Fruit fly (Drosophila melanogaster) Kc167 (cell line): Measurements from ENCODE around the gene wdn.
"Not testable (repeated sequence)": the region's sequence is repeated elsewhere in the genome, so short reads cannot be mapped to it uniquely, and the experiment has no call there.

Experiments used
- Myc ChIP-seq: fragments of >200 bp; optimal IDR thresholded peaks from 2 replicates; lab custom pipeline; 2017; ENCODE audit warnings: missing external identifiers
- Sin3A ChIP-seq: fragments of >200 bp; optimal IDR thresholded peaks from 2 replicates; lab custom pipeline; 2018; ENCODE audit warnings: missing external identifiers
- h ChIP-seq: fragments of >200 bp; optimal IDR thresholded peaks from 3 replicates; lab custom pipeline; 2018; ENCODE audit warnings: missing external identifiers
- insv ChIP-seq: fragments of >200 bp; optimal IDR thresholded peaks from 3 replicates; lab custom pipeline; 2018; ENCODE audit warnings: missing external identifiers
- psq ChIP-seq: fragments of >200 bp; optimal IDR thresholded peaks from 2 replicates; lab custom pipeline; 2017; ENCODE audit warnings: missing external identifiers
- ttk ChIP-seq: sonication (Bioruptor generic); optimal IDR thresholded peaks from 2 replicates; lab custom pipeline; 2017; ENCODE audit warnings: missing external identifiers

wdn gene

dm6 chr3R:28831172-28831571, 20.0 kb upstream of the wdn start:
- no peak for TF ChIP-seq h (lab: Kevin White, UChicago)

- no peak for TF ChIP-seq Sin3A
- TF ChIP-seq insv (lab: Kevin White, UChicago), result no peak
- TF ChIP-seq ttk, result no peak
- no peak for TF ChIP-seq h (lab: Kevin White, UChicago)
- TF ChIP-seq Myc (lab: Kevin White, UChicago), result no peak
- TF ChIP-seq psq (lab: Kevin White, UChicago), result no peak
Measured at dm6 chr3R:28830746-28831145, 19.6 kb upstream of the wdn start.

- TF ChIP-seq Myc (lab: Kevin White, UChicago) (no peak), psq (lab: Kevin White, UChicago) (no peak), ttk (no peak), Sin3A (no peak), h (lab: Kevin White, UChicago) (no peak), insv (lab: Kevin White, UChicago) (no peak)
Measured at dm6 chr3R:28829328-28829916, 18.3 kb upstream of the wdn start.

dm6 chr3R:28827222-28827621, 16.1 kb upstream of the wdn start:
- no peak for TF ChIP-seq insv (lab: Kevin White, UChicago)
- no peak for TF ChIP-seq ttk
- TF ChIP-seq psq (lab: Kevin White, UChicago), result no peak
- no peak for TF ChIP-seq h (lab: Kevin White, UChicago)
- no peak for TF ChIP-seq Sin3A
- TF ChIP-seq Myc (lab: Kevin White, UChicago), result no peak

dm6 chr3R:28819555-28820305, 8.6 kb upstream of the wdn start, which contains the start of the genes CG1523 and CG1647:
TSS of gene CG1523 (minus strand) at chr3R:28819668.
TSS of gene CG1647 (plus strand) at chr3R:28820221.
- TF ChIP-seq ttk (no peak), Sin3A (no peak)

- TF ChIP-seq h (lab: Kevin White, UChicago) (no peak), psq (lab: Kevin White, UChicago) (no peak), insv (lab: Kevin White, UChicago) (no peak), Myc (lab: Kevin White, UChicago) (no peak), Sin3A (no peak), ttk (no peak)
Measured at dm6 chr3R:28811677-28812465, 734 bp upstream of the wdn start, which contains the start of gene Prp39. TSS of gene Prp39 (plus strand) at chr3R:28812102.

- TF ChIP-seq Myc (lab: Kevin White, UChicago) (no peak), insv (lab: Kevin White, UChicago) (no peak), h (lab: Kevin White, UChicago) (no peak), ttk (no peak), psq (lab: Kevin White, UChicago) (no peak), Sin3A (no peak)
Measured at dm6 chr3R:28806402-28806801, 4.7 kb downstream of the wdn start, which contains the start of gene CheB98a. TSS of gene CheB98a (plus strand) at chr3R:28806702.

- TF ChIP-seq ttk (no peak), psq (lab: Kevin White, UChicago) (no peak), h (lab: Kevin White, UChicago) (no peak), Myc (lab: Kevin White, UChicago) (no peak), Sin3A (no peak), insv (lab: Kevin White, UChicago) (no peak)
Measured at dm6 chr3R:28805164-28805563, 6.0 kb downstream of the wdn start.

dm6 chr3R:28790222-28790621, 20.9 kb downstream of the wdn start, which contains the start of gene intr:
TSS of gene intr (plus strand) at chr3R:28790522.
- no peak for TF ChIP-seq h (lab: Kevin White, UChicago)
- TF ChIP-seq ttk, result no peak
- no peak for TF ChIP-seq insv (lab: Kevin White, UChicago)
- TF ChIP-seq Myc (lab: Kevin White, UChicago), result no peak
- TF ChIP-seq Sin3A, result no peak
- no peak for TF ChIP-seq psq (lab: Kevin White, UChicago)

- no peak for TF ChIP-seq psq (lab: Kevin White, UChicago)
- TF ChIP-seq h (lab: Kevin White, UChicago), result no peak
- TF ChIP-seq Myc (lab: Kevin White, UChicago), result no peak
- TF ChIP-seq ttk, result no peak
- TF ChIP-seq Sin3A, result no peak
- TF ChIP-seq insv (lab: Kevin White, UChicago), result no peak
Measured at dm6 chr3R:28789317-28789716, 21.8 kb downstream of the wdn start, which contains the start of gene CG34295. TSS of gene CG34295 (plus strand) at chr3R:28789617.

dm6 chr3R:28775703-28776102, 35.4 kb downstream of the wdn start:
- TF ChIP-seq h (lab: Kevin White, UChicago) (no peak), Sin3A (no peak), insv (lab: Kevin White, UChicago) (no peak), psq (lab: Kevin White, UChicago) (no peak), Myc (lab: Kevin White, UChicago) (no peak), ttk (no peak)

- TF ChIP-seq ttk; psq (lab: Kevin White, UChicago); insv (lab: Kevin White, UChicago): not testable (repeated sequence)
Measured at dm6 chr3R:28758134-28758533, 53.0 kb downstream of the wdn start, which contains the start of gene aqrs. TSS of gene aqrs (minus strand) at chr3R:28758234.
